Fruit fly (Drosophila melanogaster) whole organism, embryonic: Measurements from ENCODE around the gene CG8379.

Experiments
- Blimp-1 ChIP-seq: fragments of 200-800 bp; sonication (Bioruptor generic); optimal IDR thresholded peaks from 3 replicates; lab custom pipeline; 2018; ENCODE audit warnings: missing biosample characterization, missing genetic modification characterization, mild to moderate bottlenecking, moderate library complexity, missing genetic modification reagents
- CG11560 ChIP-seq: fragments of 200-800 bp; sonication (Bioruptor generic); IDR thresholded peaks from 3 replicates; pipeline ENCODE4 v1.3.6; 2022; ENCODE audit warnings: missing biosample characterization, missing genetic modification characterization
- CG12391 ChIP-seq: fragments of 200-800 bp; sonication (Bioruptor generic); optimal IDR thresholded peaks from 3 replicates; lab custom pipeline; 2018; ENCODE audit warnings: missing biosample characterization, mild to moderate bottlenecking, missing genetic modification characterization, moderate library complexity
- CG14710 ChIP-seq: fragments of 200-800 bp; sonication (Bioruptor generic); optimal IDR thresholded peaks from 3 replicates; lab custom pipeline; 2019; ENCODE audit warnings: missing biosample characterization, mild to moderate bottlenecking, missing genetic modification characterization, moderate library complexity
- CG17186 ChIP-seq: fragments of 200-800 bp; sonication (Bioruptor generic); optimal IDR thresholded peaks from 3 replicates; lab custom pipeline; 2017; ENCODE audit warnings: missing biosample characterization, missing genetic modification reagents, missing genetic modification characterization
- CG17568 ChIP-seq: fragments of 200-800 bp; sonication (Bioruptor generic); optimal IDR thresholded peaks from 2 replicates; lab custom pipeline; 2018; ENCODE audit warnings: missing biosample characterization, mild to moderate bottlenecking, missing genetic modification characterization, moderate library complexity
- CG17829 ChIP-seq: fragments of 200-800 bp; optimal IDR thresholded peaks from 2 replicates; lab custom pipeline; 2019; ENCODE audit warnings: missing biosample characterization, mild to moderate bottlenecking, missing genetic modification characterization, moderate library complexity
- CG1792 ChIP-seq: fragments of 200-800 bp; sonication (Bioruptor generic); optimal IDR thresholded peaks from 2 replicates; lab custom pipeline; 2016; ENCODE audit warnings: missing biosample characterization, missing genetic modification characterization
- CG18619 ChIP-seq: fragments of 200-800 bp; sonication (Bioruptor generic); optimal IDR thresholded peaks from 3 replicates; lab custom pipeline; 2017; ENCODE audit warnings: missing biosample characterization, mild to moderate bottlenecking, missing genetic modification characterization
- CG2116 ChIP-seq: fragments of 200-800 bp; sonication (Bioruptor generic); optimal IDR thresholded peaks from 3 replicates; lab custom pipeline; 2018; ENCODE audit warnings: missing biosample characterization, mild to moderate bottlenecking, missing genetic modification characterization
- CG30431 ChIP-seq: fragments of 200-800 bp; sonication (Bioruptor generic); optimal IDR thresholded peaks from 2 replicates; lab custom pipeline; 2017; ENCODE audit warnings: missing biosample characterization, missing genetic modification characterization
- CG31365 ChIP-seq: fragments of 200-800 bp; sonication (Bioruptor generic); optimal IDR thresholded peaks from 2 replicates; lab custom pipeline; 2018; ENCODE audit warnings: missing biosample characterization, mild to moderate bottlenecking, missing genetic modification characterization
- CG3995 ChIP-seq: fragments of 200-800 bp; sonication (Bioruptor generic); optimal IDR thresholded peaks from 3 replicates; lab custom pipeline; 2016; ENCODE audit warnings: missing biosample characterization, missing genetic modification characterization
- CG42726 ChIP-seq: fragments of 200-800 bp; sonication (Bioruptor generic); IDR thresholded peaks from 2 replicates; pipeline ENCODE4 v1.3.6; 2022; ENCODE audit warnings: missing biosample characterization, missing genetic modification characterization; ENCODE audit not compliant: partially characterized antibody
- CG7786 ChIP-seq: fragments of 200-800 bp; sonication (Bioruptor generic); optimal IDR thresholded peaks from 2 replicates; lab custom pipeline; 2016; ENCODE audit warnings: missing biosample characterization, missing genetic modification characterization
- CG8089 ChIP-seq: fragments of 200-800 bp; sonication (Bioruptor generic); optimal IDR thresholded peaks from 3 replicates; lab custom pipeline; 2016; ENCODE audit warnings: missing biosample characterization, missing genetic modification characterization
- Chrac-16 ChIP-seq: fragments of 200-800 bp; sonication (Bioruptor generic); optimal IDR thresholded peaks from 3 replicates; lab custom pipeline; 2016; ENCODE audit warnings: missing biosample characterization, missing genetic modification characterization
- D ChIP-seq, 2 experiments: fragments of 200-800 bp in 1 of 2; fragments of >200 bp in 1 of 2; sonication (Bioruptor generic) in 1 of 2; optimal IDR thresholded peaks; 2 replicates in 1 of 2; 3 replicates in 1 of 2; lab custom pipeline; 2017; ENCODE audit warnings: mild to moderate bottlenecking in 1 of 2, missing biosample characterization in 1 of 2, missing genetic modification characterization in 1 of 2, missing genetic modification reagents in 1 of 2
- Fer1 ChIP-seq: fragments of 200-800 bp; sonication (Bioruptor generic); optimal IDR thresholded peaks from 2 replicates; lab custom pipeline; 2017; ENCODE audit warnings: missing biosample characterization, mild to moderate bottlenecking, missing genetic modification characterization
- Gug ChIP-seq: fragments of 200-800 bp; sonication (Bioruptor generic); IDR thresholded peaks from 4 replicates; pipeline ENCODE4 v1.3.6; 2022; ENCODE audit warnings: missing biosample characterization, missing genetic modification characterization
- H2.0 ChIP-seq: fragments of 200-800 bp; sonication (Bioruptor generic); IDR thresholded peaks from 2 replicates; pipeline ENCODE4 v1.3.6; 2022; ENCODE audit warnings: missing biosample characterization, missing genetic modification characterization
- HLH3B ChIP-seq: fragments of 200-800 bp; sonication (Bioruptor generic); IDR thresholded peaks from 2 replicates; pipeline ENCODE4 v1.3.6; 2022; ENCODE audit warnings: missing biosample characterization, missing genetic modification characterization
- HLH54F ChIP-seq: fragments of 200-800 bp; sonication (Bioruptor generic); optimal IDR thresholded peaks from 3 replicates; lab custom pipeline; 2016; ENCODE audit warnings: missing biosample characterization, missing genetic modification characterization
- Hr78 ChIP-seq, 2 experiments: fragments of 200-800 bp in 1 of 2; fragments of >200 bp in 1 of 2; sonication (Bioruptor generic) in 1 of 2; optimal IDR thresholded peaks; 2 replicates each; lab custom pipeline; 2017 to 2019; ENCODE audit warnings: missing biosample characterization in 2 of 2, missing genetic modification characterization in 2 of 2, mild to moderate bottlenecking in 1 of 2, moderate library complexity in 1 of 2
- MESR4 ChIP-seq: fragments of 200-800 bp; sonication (Bioruptor generic); optimal IDR thresholded peaks from 2 replicates; lab custom pipeline; 2018; ENCODE audit warnings: missing biosample characterization, mild to moderate bottlenecking, missing genetic modification characterization, moderate library complexity
- Mad ChIP-seq: fragments of 200-800 bp; sonication (Bioruptor generic); optimal IDR thresholded peaks from 2 replicates; lab custom pipeline; 2016; ENCODE audit warnings: missing biosample characterization, missing genetic modification characterization
- Mrtf ChIP-seq: fragments of 200-800 bp; sonication (Bioruptor generic); IDR thresholded peaks from 3 replicates; pipeline ENCODE4 v1.3.6; 2022; ENCODE audit warnings: missing biosample characterization, missing genetic modification characterization
- NK7.1 ChIP-seq: fragments of 200-800 bp; sonication (Bioruptor generic); optimal IDR thresholded peaks from 3 replicates; lab custom pipeline; 2016; ENCODE audit warnings: missing biosample characterization, missing genetic modification characterization
- Nf-YA ChIP-seq: fragments of 200-800 bp; sonication (Bioruptor generic); IDR thresholded peaks from 2 replicates; pipeline ENCODE4 v1.3.6; 2022; ENCODE audit warnings: missing biosample characterization, missing genetic modification characterization
- NfI ChIP-seq: fragments of 200-800 bp; sonication (Bioruptor generic); optimal IDR thresholded peaks from 3 replicates; lab custom pipeline; 2018; ENCODE audit warnings: missing biosample characterization, mild to moderate bottlenecking, missing genetic modification characterization, moderate library complexity
- Oli ChIP-seq: fragments of 200-800 bp; sonication (Bioruptor generic); optimal IDR thresholded peaks from 2 replicates; lab custom pipeline; 2018; ENCODE audit warnings: missing biosample characterization, mild to moderate bottlenecking, missing genetic modification characterization, moderate library complexity
- Sry-δ ChIP-seq: fragments of 200-800 bp; sonication (Bioruptor generic); optimal IDR thresholded peaks from 2 replicates; lab custom pipeline; 2016; ENCODE audit warnings: missing biosample characterization, missing genetic modification characterization
- TFAM ChIP-seq: fragments of 200-800 bp; sonication (Bioruptor generic); optimal IDR thresholded peaks from 2 replicates; lab custom pipeline; 2017; ENCODE audit warnings: missing biosample characterization, missing genetic modification characterization, inconsistent platforms
- crp ChIP-seq, 2 experiments: fragments of 200-800 bp; sonication (Bioruptor generic); optimal IDR thresholded peaks; 2 replicates in 1 of 2; 3 replicates in 1 of 2; lab custom pipeline; 2017; ENCODE audit warnings: missing biosample characterization in 2 of 2, missing genetic modification characterization in 2 of 2, mild to moderate bottlenecking in 1 of 2, moderate library complexity in 1 of 2
- disco-r ChIP-seq: fragments of 200-800 bp; sonication (Bioruptor generic); optimal IDR thresholded peaks from 2 replicates; lab custom pipeline; 2016; ENCODE audit warnings: missing biosample characterization, missing genetic modification characterization
- fd64A ChIP-seq: fragments of 200-800 bp; sonication (Bioruptor generic); optimal IDR thresholded peaks from 3 replicates; lab custom pipeline; 2018; ENCODE audit warnings: missing biosample characterization, mild to moderate bottlenecking, missing genetic modification characterization
- fru ChIP-seq: fragments of >200 bp; optimal IDR thresholded peaks from 2 replicates; lab custom pipeline; 2017
- ham ChIP-seq: fragments of 200-800 bp; sonication (Bioruptor generic); IDR thresholded peaks from 2 replicates; pipeline ENCODE4 v1.3.6; 2022; ENCODE audit warnings: missing biosample characterization, missing genetic modification characterization
- hbn ChIP-seq: fragments of 200-800 bp; sonication (Bioruptor generic); IDR thresholded peaks from 2 replicates; pipeline ENCODE4 v1.3.6; 2022; ENCODE audit warnings: missing biosample characterization, missing genetic modification characterization; ENCODE audit not compliant: partially characterized antibody
- kah ChIP-seq: fragments of 200-800 bp; sonication (Bioruptor generic); optimal IDR thresholded peaks from 2 replicates; lab custom pipeline; 2018; ENCODE audit warnings: missing biosample characterization, mild to moderate bottlenecking, missing genetic modification characterization
- nom ChIP-seq: fragments of 200-800 bp; sonication (Bioruptor generic); optimal IDR thresholded peaks from 2 replicates; lab custom pipeline; 2017; ENCODE audit warnings: missing biosample characterization, missing genetic modification characterization, mild to moderate bottlenecking, moderate library complexity, missing genetic modification reagents
- sens ChIP-seq: fragments of 200-800 bp; sonication (Bioruptor generic); peaks from one replicate; lab custom pipeline; 2016; ENCODE audit warnings: missing biosample characterization, missing genetic modification characterization
- seq ChIP-seq: fragments of 200-800 bp; sonication (Bioruptor generic); IDR thresholded peaks from 2 replicates; pipeline ENCODE4 v1.3.6; 2022; ENCODE audit warnings: missing biosample characterization, missing genetic modification characterization
- sob ChIP-seq: fragments of 200-800 bp; sonication (Bioruptor generic); IDR thresholded peaks from 2 replicates; pipeline ENCODE4 v1.3.6; 2022; ENCODE audit warnings: missing biosample characterization, missing genetic modification characterization
- stwl ChIP-seq: fragments of 200-800 bp; sonication (Bioruptor generic); optimal IDR thresholded peaks from 3 replicates; lab custom pipeline; 2018; ENCODE audit warnings: missing biosample characterization, mild to moderate bottlenecking, missing genetic modification characterization, moderate library complexity
- tap ChIP-seq: fragments of 200-800 bp; optimal IDR thresholded peaks from 3 replicates; lab custom pipeline; 2019; ENCODE audit warnings: missing biosample characterization, mild to moderate bottlenecking, missing genetic modification characterization, moderate library complexity
- tll ChIP-seq, 2 experiments: fragments of 200-800 bp in 1 of 2; fragments of >200 bp in 1 of 2; sonication (Bioruptor generic) in 1 of 2; optimal IDR thresholded peaks; 2 replicates each; lab custom pipeline; 2017 to 2019; ENCODE audit warnings: missing biosample characterization in 2 of 2, missing genetic modification characterization in 2 of 2, mild to moderate bottlenecking in 1 of 2, moderate library complexity in 1 of 2
- wek ChIP-seq: fragments of 200-800 bp; sonication (Bioruptor generic); optimal IDR thresholded peaks from 3 replicates; lab custom pipeline; 2018; ENCODE audit warnings: missing biosample characterization, mild to moderate bottlenecking, missing genetic modification characterization, moderate library complexity
- wor ChIP-seq: fragments of 200-800 bp; sonication (Bioruptor generic); IDR thresholded peaks from 2 replicates; pipeline ENCODE4 v1.3.6; 2022; ENCODE audit warnings: missing biosample characterization, missing genetic modification characterization

Gene CG8379

dm6 chr3R:8811323-8811936 lies 12.8 kb upstream of the CG8379 start (continued):
- peak; percentile 99 for TF ChIP-seq CG12391 (tag; lab: Kevin White, UChicago)
- peak; percentile 99 for TF ChIP-seq Chrac-16 (GFP tag; lab: Kevin White, UChicago)
- TF ChIP-seq CG11560 (tag; lab: Robert Waterston, UW): peak; percentile 93
- peak; percentile 93 for TF ChIP-seq TFAM (GFP tag; lab: Kevin White, UChicago)
- TF ChIP-seq Mrtf (GFP tag; lab: Robert Waterston, UW): peak; percentile 99; the same call in 2 of the 3 replicates
- peak; percentile 97 for TF ChIP-seq kah (GFP tag; lab: Kevin White, UChicago)
- peak; percentile 87 for TF ChIP-seq CG17186 (GFP tag; lab: Kevin White, UChicago)
- TF ChIP-seq CG2116: peak; percentile 81
- peak; percentile 87 for TF ChIP-seq MESR4 (GFP tag; lab: Kevin White, UChicago)
- peak; percentile 100 for TF ChIP-seq sens (GFP tag; lab: Kevin White, UChicago)
- peak; percentile 99 for TF ChIP-seq Oli
- no peak for TF ChIP-seq tll (GFP tag; optimal IDR thresholded peaks at IDR 0.05; lab: Kevin White, UChicago)
- peak; percentile 99 for TF ChIP-seq CG18619 (GFP tag; lab: Kevin White, UChicago)
- peak; percentile 98 for TF ChIP-seq CG17568 (GFP tag; lab: Kevin White, UChicago)
- peak; percentile 97 for TF ChIP-seq CG30431 (GFP tag; lab: Kevin White, UChicago)
- peak; percentile 98 for TF ChIP-seq Gug (GFP tag; lab: Robert Waterston, UW)
- TF ChIP-seq D (optimal IDR thresholded peaks at IDR 0.05; lab: Kevin White, UChicago): no peak
- peak; percentile 98 for TF ChIP-seq D (GFP tag; optimal IDR thresholded peaks at IDR 0.05; lab: Kevin White, UChicago)
- peak; percentile 88 for TF ChIP-seq CG3995
- peak; percentile 99 for TF ChIP-seq NfI (GFP tag; lab: Kevin White, UChicago)
- peak; percentile 99 for TF ChIP-seq sob
- TF ChIP-seq CG14710: peak; percentile 96
- TF ChIP-seq CG7786 (GFP tag; lab: Kevin White, UChicago): peak; percentile 99
- peak; percentile 94 for TF ChIP-seq fd64A (GFP tag; lab: Kevin White, UChicago)
- TF ChIP-seq CG31365 (tag; lab: Kevin White, UChicago): peak; percentile 93
- peak; percentile 95 for TF ChIP-seq wek (GFP tag; lab: Kevin White, UChicago)
- TF ChIP-seq ham (GFP tag; lab: Robert Waterston, UW): peak; percentile 97
- peak; percentile 99 for TF ChIP-seq HLH3B (GFP tag; lab: Robert Waterston, UW)
- TF ChIP-seq crp (GFP tag; optimal IDR thresholded peaks at IDR 0.05; lab: Kevin White, UChicago): peak; percentile 38 to 74
- peak; percentile 61 for TF ChIP-seq stwl (tag; lab: Kevin White, UChicago)
- TF ChIP-seq Sry-δ (GFP tag; lab: Kevin White, UChicago): peak; percentile 78
- peak; percentile 99 for TF ChIP-seq H2.0 (GFP tag; lab: Robert Waterston, UW)
- peak; percentile 99 for TF ChIP-seq Fer1 (GFP tag; lab: Kevin White, UChicago)
- TF ChIP-seq seq (GFP tag; lab: Robert Waterston, UW): peak; percentile 99
- peak; percentile 96 for TF ChIP-seq wor (GFP tag; lab: Robert Waterston, UW)
- peak; percentile 99 for TF ChIP-seq tap (tag; lab: Kevin White, UChicago)
- peak; percentile 97 for TF ChIP-seq Blimp-1 (GFP tag; lab: Kevin White, UChicago)
- TF ChIP-seq CG42726: 0 out of 2 replicates have a peak, but pooled peaks have one; percentile 26
- TF ChIP-seq CG1792 (GFP tag; lab: Kevin White, UChicago): peak; percentile 98
- peak; percentile 98 for TF ChIP-seq disco-r (GFP tag; lab: Kevin White, UChicago)
- TF ChIP-seq nom (GFP tag; lab: Kevin White, UChicago): peak; percentile 97
- peak; percentile 99 for TF ChIP-seq CG17829 (tag; lab: Kevin White, UChicago)
- peak; percentile 99 for TF ChIP-seq Mad (GFP tag; lab: Kevin White, UChicago)
- peak; percentile 99 for TF ChIP-seq HLH54F (GFP tag; lab: Kevin White, UChicago)
- peak; percentile 99 for TF ChIP-seq NK7.1
- TF ChIP-seq hbn (GFP tag; lab: Robert Waterston, UW): no peak
- peak in 1 of 2 experiments; percentile 85 for TF ChIP-seq Hr78 (GFP tag; optimal IDR thresholded peaks at IDR 0.05; lab: Kevin White, UChicago)
- TF ChIP-seq CG8089 (GFP tag; lab: Kevin White, UChicago): peak; percentile 98
- no peak for TF ChIP-seq fru (lab: Kevin White, UChicago)
- TF ChIP-seq Nf-YA (GFP tag; lab: Robert Waterston, UW): peak; percentile 98
